Fruit fly (Drosophila melanogaster): ENCODE results near the gene Ilp1.
"Not testable (repeated sequence)": the region's sequence is repeated elsewhere in the genome, so short reads cannot be mapped to it uniquely, and the experiment has no call there.

Gene Ilp1

DNA sequence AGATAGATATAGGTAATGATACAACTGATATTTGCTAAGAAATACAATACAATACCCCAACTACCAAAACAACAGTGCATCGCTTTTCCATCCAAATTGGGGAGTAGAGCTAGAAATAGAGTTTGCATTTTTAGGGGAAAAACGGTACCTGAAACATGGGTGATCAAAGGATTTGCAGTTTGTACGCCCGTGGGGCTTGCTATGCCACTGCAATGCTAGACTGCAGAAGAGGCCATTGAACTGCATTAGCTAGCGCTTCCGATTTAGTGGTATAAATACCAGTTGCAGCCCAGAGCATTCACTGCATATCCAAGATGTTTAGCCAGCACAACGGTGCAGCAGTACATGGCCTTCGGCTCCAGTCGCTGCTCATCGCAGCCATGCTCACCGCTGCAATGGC, at the start of gene Ilp1:
TSS of gene Ilp1 (plus strand) at position 301 of the 400 bp plus-strand sequence.
- not testable (repeated sequence) for TF ChIP-seq CG17801 (GFP tag; optimal IDR thresholded peaks at IDR 0.05; ENCODE audit: partially characterized antibody)

- no peak for TF ChIP-seq CG17801 (GFP tag; optimal IDR thresholded peaks at IDR 0.05; ENCODE audit: partially characterized antibody)
Observed at dm6 chr3L:9751625-9752024, 46.6 kb upstream of the Ilp1 start.

- peak; percentile 8 for TF ChIP-seq CG17801 (GFP tag; optimal IDR thresholded peaks at IDR 0.05; ENCODE audit: partially characterized antibody)
Observed at dm6 chr3L:9760151-9760749, 38.0 kb upstream of the Ilp1 start, which contains the start of gene CG42268. TSS of gene CG42268 (minus strand) at chr3L:9760395.

DNA sequence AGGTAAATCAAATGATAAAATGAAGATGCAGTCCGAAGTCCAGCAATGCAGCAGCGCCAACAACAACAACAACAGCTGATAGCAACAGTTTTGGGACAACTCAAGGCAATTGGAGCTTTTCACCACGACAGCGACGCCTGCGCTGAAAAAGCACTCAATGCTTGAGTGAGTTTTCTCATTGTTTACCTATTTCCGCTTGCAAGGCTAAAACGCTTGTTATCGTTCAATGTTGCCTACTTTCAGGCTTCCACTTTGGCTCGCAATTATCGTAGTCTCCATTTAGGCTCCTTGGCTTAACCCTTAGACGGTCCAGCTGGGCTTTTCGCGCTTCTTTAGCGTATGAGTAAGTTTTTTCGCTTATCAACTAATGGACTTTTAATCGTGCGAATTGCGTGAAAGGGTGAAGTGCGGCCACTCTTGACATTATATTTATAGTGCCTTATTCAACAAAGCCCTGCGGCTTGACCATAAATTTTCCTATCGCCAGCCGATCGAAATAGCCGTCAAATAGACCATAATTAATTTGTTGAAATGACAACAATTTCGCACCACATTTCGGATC, 36.1 kb upstream of the Ilp1 start:
- no peak for TF ChIP-seq CG17801 (GFP tag; optimal IDR thresholded peaks at IDR 0.05; ENCODE audit: partially characterized antibody)

DNA sequence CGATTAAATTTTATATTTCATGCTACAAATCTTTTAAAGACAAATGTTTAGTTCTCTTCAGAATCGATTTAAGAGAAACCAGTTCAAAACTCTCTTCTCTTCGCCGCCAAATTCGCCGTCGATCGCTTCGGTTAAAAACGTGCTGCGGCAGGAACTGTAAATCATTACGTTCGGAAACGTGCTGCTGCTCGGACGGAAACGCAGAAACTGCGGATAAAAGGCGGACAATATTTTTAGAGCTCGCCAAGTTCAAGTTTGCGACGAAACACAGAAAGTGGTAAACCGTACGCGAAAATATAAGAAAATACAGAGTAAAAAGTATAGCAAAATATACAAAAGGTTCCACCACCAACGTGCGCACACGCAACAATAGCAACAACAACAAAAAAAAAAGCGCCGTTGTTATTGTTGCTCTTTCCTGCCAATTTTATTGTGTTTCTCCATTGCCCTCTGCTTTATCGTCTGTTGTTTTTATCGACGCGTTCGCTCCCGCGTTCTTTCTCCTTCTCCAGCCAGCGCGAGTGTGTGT, 34.8 kb upstream of the Ilp1 start, which contains the start of gene Ae2:
TSS of gene Ae2 (plus strand) at position 156 of the 529 bp plus-strand sequence.
- TF ChIP-seq CG17801 (GFP tag; optimal IDR thresholded peaks at IDR 0.05; ENCODE audit: partially characterized antibody), result peak; percentile 64

- no peak for TF ChIP-seq CG17801 (GFP tag; optimal IDR thresholded peaks at IDR 0.05; ENCODE audit: partially characterized antibody)
Observed at dm6 chr3L:9764307-9764706, 33.9 kb upstream of the Ilp1 start.

DNA sequence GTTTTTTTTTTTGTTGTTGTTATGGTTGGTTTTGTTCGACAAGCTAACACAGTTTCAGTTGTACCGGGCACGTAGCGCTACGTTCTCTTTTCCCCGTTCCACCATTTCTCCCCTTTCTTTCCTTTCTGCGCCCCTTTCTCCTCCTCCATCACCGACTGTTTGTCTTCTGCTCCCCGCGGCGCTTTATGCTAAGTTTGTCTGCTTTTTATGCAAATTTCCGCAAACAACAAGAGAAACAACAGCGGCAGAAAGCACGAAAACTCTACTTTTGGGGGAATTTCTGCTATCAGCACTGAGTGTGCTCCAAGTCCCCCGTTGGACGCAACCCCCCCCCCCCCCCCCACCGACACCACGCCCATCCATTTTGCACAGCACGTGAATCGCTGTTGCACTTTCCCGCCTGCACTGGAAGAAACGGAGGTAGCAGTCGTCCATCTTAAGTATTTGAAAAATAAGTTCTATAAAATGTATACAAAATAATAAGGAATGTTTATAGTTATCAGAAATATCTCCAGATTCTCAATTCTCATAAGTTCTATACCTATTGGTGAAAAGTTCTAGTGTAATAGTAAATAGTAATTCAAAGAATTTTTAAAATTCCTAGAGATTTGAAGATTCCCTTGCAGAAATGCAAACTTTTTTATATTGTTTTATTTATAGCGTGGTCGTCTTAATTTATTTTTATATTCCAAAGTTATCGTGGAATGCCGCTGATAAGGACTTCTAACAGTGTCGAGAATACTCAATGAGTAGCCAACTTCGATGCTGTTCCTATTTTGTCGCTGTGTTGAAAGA, 33.1 kb upstream of the Ilp1 start:
- TF ChIP-seq CG17801 (GFP tag; optimal IDR thresholded peaks at IDR 0.05; ENCODE audit: partially characterized antibody), result no peak

dm6 chr3L:9765710-9766005, 32.6 kb upstream of the Ilp1 start:
- TF ChIP-seq CG17801 (GFP tag; optimal IDR thresholded peaks at IDR 0.05; ENCODE audit: partially characterized antibody), result no peak

dm6 chr3L:9766364-9766763, 31.9 kb upstream of the Ilp1 start:
- TF ChIP-seq CG17801 (GFP tag; optimal IDR thresholded peaks at IDR 0.05; ENCODE audit: partially characterized antibody), result no peak

DNA sequence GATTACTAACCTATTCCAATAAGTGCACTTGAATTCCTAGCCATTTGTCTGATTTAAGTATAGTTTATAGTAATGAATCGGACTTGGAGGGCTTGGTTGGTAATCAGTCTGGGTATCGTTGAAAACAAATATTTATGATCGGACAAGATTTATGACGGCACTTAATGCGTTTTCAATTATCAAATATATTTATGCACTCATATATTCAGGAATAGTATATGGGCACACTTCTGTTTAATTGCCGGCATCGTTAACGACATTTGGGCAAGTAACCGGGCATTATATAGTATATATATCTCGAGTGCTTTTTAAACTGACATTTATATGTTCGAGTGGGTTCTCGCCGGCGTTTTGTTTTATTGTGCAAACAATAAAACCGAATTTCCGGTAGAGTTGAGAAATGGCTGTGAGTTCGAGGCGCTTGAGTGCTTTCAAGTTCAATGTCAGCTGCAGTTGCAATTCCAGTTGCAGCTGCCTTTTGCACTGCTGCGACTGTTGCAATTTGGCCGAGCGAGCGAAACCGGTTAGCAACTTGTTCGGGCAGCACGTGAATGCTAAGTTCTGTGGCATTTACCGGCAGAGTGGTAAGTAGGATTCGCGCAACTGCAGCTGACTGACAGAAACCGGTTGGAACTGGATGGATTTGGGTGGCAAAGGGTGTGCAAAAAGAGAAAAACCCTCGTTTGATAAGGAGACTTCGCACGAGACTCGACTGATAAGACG, 30.4 kb upstream of the Ilp1 start:
- TF ChIP-seq CG17801 (GFP tag; optimal IDR thresholded peaks at IDR 0.05; ENCODE audit: partially characterized antibody), result no peak

DNA sequence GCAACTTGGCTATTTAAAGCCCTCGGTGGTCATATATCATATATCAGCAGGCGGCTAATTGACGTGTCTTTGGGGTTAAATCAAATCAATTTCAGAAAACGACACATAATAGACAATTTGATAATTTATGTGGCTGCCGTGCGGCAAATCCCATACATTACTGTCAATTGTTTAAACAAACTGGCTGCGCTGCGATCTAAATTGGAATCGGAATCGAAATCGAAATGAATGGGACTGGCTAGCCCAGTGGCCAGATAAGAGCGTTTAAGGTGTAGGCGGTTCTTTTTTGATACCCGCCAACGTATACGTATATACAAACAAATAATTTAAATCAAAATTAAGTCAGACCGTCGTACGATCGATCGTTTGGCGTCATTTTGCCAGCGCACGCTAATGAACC, 29.8 kb upstream of the Ilp1 start:
- TF ChIP-seq CG17801 (GFP tag; optimal IDR thresholded peaks at IDR 0.05; ENCODE audit: partially characterized antibody), result no peak

DNA sequence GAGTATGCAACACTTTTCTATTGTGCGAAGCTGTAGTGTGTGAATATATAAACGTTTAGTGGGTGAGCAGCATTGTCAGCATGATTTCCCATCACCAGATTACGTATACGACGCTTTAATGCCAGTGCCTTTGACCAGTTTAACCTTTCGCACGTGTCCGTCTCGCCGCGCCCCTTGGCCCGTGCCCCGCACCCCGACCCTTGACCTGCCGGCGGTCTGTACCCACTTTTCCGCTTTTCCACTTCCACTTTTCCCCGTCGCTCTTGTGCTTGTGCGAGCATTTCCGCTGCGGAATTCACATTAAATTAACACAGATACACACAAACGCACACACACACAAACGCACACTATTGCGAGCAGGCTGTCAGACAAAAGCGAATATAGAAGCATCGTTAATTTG, 22.5 kb upstream of the Ilp1 start:
- TF ChIP-seq CG17801 (GFP tag; optimal IDR thresholded peaks at IDR 0.05; ENCODE audit: partially characterized antibody), result no peak

DNA sequence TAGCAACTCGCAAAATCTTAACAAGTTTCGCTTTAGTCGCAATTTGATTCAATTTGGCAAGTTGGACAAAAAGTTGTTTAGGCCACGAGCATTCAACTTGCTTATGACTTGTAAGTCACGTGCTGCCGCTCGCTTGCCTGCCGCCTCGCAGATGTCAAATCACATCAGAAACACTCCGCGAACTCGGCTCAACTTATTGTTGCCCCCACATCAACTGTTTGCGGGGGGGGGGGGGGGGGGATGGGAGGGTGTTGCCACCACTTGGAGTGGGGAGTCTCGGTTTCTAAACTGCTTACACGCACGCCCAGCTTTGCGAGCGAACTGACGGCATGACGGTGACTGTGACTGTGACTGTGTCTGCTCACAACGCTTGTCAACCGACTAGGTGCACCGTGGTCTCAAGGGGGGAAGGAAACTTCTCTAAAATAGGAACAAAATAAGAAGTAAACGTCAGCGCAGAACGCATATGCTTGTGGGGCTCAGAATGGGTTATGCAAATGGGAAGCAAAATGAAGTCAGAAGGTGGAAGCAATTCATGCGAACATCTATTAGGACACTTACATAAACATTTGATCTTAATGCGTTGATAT, 21.3 kb upstream of the Ilp1 start:
- no peak for TF ChIP-seq CG17801 (GFP tag; optimal IDR thresholded peaks at IDR 0.05; ENCODE audit: partially characterized antibody)

- no peak for TF ChIP-seq CG17801 (GFP tag; optimal IDR thresholded peaks at IDR 0.05; ENCODE audit: partially characterized antibody)
Observed at dm6 chr3L:9786746-9787145, 11.5 kb upstream of the Ilp1 start, which contains the start of gene CG32052. TSS of gene CG32052 (plus strand) at chr3L:9787046.

- no peak for TF ChIP-seq CG17801 (GFP tag; optimal IDR thresholded peaks at IDR 0.05; ENCODE audit: partially characterized antibody)
Observed at dm6 chr3L:9797587-9797986, 633 bp upstream of the Ilp1 start, which contains the start of gene Zasp67. TSS of gene Zasp67 (minus strand) at chr3L:9797687.
